Fruit fly (Drosophila melanogaster) whole organism, prepupa: ENCODE measurements around the gene Cpr67B.

Experiments used
- CG10631 ChIP-seq: fragments of 200-800 bp; sonication (Bioruptor generic); optimal IDR thresholded peaks from 2 replicates; lab custom pipeline; 2016; ENCODE audit warnings: missing biosample characterization, missing genetic modification characterization
- CG10669 ChIP-seq: fragments of 200-800 bp; sonication (Bioruptor generic); optimal IDR thresholded peaks from 3 replicates; lab custom pipeline; 2018; ENCODE audit warnings: missing biosample characterization, mild to moderate bottlenecking, missing genetic modification characterization, moderate library complexity
- CG11294 ChIP-seq: fragments of 200-800 bp; sonication (Bioruptor generic); IDR thresholded peaks from 2 replicates; pipeline ENCODE4 v1.3.6; 2022; ENCODE audit warnings: missing biosample characterization, missing genetic modification characterization
- CG11762 ChIP-seq: fragments of 200-800 bp; sonication (Bioruptor generic); optimal IDR thresholded peaks from 3 replicates; lab custom pipeline; 2016; ENCODE audit warnings: missing biosample characterization, missing genetic modification characterization; ENCODE audit not compliant: insufficient read depth
- CG11902 ChIP-seq: fragments of 200-800 bp; sonication (Bioruptor generic); optimal IDR thresholded peaks from 3 replicates; lab custom pipeline; 2016; ENCODE audit warnings: missing biosample characterization, missing genetic modification characterization
- CG15336 ChIP-seq: fragments of 200-800 bp; sonication (Bioruptor generic); IDR thresholded peaks from 2 replicates; pipeline ENCODE4 v1.3.6; 2022; ENCODE audit warnings: missing biosample characterization, missing genetic modification characterization
- CG1621 ChIP-seq: fragments of 200-800 bp; sonication (Bioruptor generic); optimal IDR thresholded peaks from 3 replicates; lab custom pipeline; 2018; ENCODE audit warnings: missing biosample characterization, mild to moderate bottlenecking, missing genetic modification characterization
- CG16779 ChIP-seq: fragments of 200-800 bp; sonication (Bioruptor generic); optimal IDR thresholded peaks from 3 replicates; lab custom pipeline; 2017; ENCODE audit warnings: missing biosample characterization, mild to moderate bottlenecking, missing genetic modification characterization
- CG3032 ChIP-seq: fragments of 200-800 bp; optimal IDR thresholded peaks from 2 replicates; lab custom pipeline; 2019; ENCODE audit warnings: missing biosample characterization, mild to moderate bottlenecking, missing genetic modification characterization, moderate library complexity
- CG31627 ChIP-seq: fragments of 200-800 bp; sonication (Bioruptor generic); optimal IDR thresholded peaks from 3 replicates; lab custom pipeline; 2016; ENCODE audit warnings: missing biosample characterization, missing genetic modification characterization
- CG32006 ChIP-seq: fragments of 200-800 bp; sonication (Bioruptor generic); optimal IDR thresholded peaks from 3 replicates; lab custom pipeline; 2017; ENCODE audit warnings: missing biosample characterization, mild to moderate bottlenecking, missing genetic modification characterization
- CG34406 ChIP-seq: fragments of 200-800 bp; sonication (Bioruptor generic); optimal IDR thresholded peaks from 3 replicates; lab custom pipeline; 2016; ENCODE audit warnings: missing biosample characterization, missing genetic modification characterization
- CG4318 ChIP-seq: fragments of 200-800 bp; sonication (Bioruptor generic); optimal IDR thresholded peaks from 3 replicates; lab custom pipeline; 2017; ENCODE audit warnings: missing biosample characterization, mild to moderate bottlenecking, missing genetic modification characterization
- CG6163 ChIP-seq: fragments of 200-800 bp; sonication (Bioruptor generic); IDR thresholded peaks from 3 replicates; pipeline ENCODE4 v1.3.6; 2022; ENCODE audit warnings: missing biosample characterization, missing genetic modification characterization
- CG6276 ChIP-seq: fragments of 200-800 bp; sonication (Bioruptor generic); optimal IDR thresholded peaks from 2 replicates; lab custom pipeline; 2017; ENCODE audit warnings: missing biosample characterization, mild to moderate bottlenecking, missing genetic modification characterization
- CG6792 ChIP-seq: fragments of 200-800 bp; sonication (Bioruptor generic); optimal IDR thresholded peaks from 3 replicates; lab custom pipeline; 2016; ENCODE audit warnings: missing biosample characterization, missing genetic modification characterization
- CG6854 ChIP-seq: fragments of 200-800 bp; sonication (Bioruptor generic); optimal IDR thresholded peaks from 2 replicates; lab custom pipeline; 2017; ENCODE audit warnings: missing biosample characterization, mild to moderate bottlenecking, missing genetic modification characterization
- CG7368 ChIP-seq: fragments of 200-800 bp; sonication (Bioruptor generic); optimal IDR thresholded peaks from 3 replicates; lab custom pipeline; 2016; ENCODE audit warnings: missing biosample characterization, missing genetic modification characterization
- CG8119 ChIP-seq: fragments of 200-800 bp; sonication (Bioruptor generic); IDR thresholded peaks from 3 replicates; pipeline ENCODE4 v1.3.6; 2022; ENCODE audit warnings: missing biosample characterization, missing genetic modification characterization
- CG8632 ChIP-seq: fragments of 200-800 bp; sonication (Bioruptor generic); optimal IDR thresholded peaks from 3 replicates; lab custom pipeline; 2016; ENCODE audit warnings: missing biosample characterization, missing genetic modification characterization
- CG9139 ChIP-seq: fragments of 200-800 bp; sonication (Bioruptor generic); optimal IDR thresholded peaks from 3 replicates; lab custom pipeline; 2017; ENCODE audit warnings: missing biosample characterization, mild to moderate bottlenecking, missing genetic modification characterization
- Eip75B ChIP-seq: fragments of 200-800 bp; sonication (Bioruptor generic); optimal IDR thresholded peaks from 3 replicates; lab custom pipeline; 2016; ENCODE audit warnings: missing biosample characterization, missing genetic modification characterization
- Eip78C ChIP-seq: fragments of 200-800 bp; sonication (Bioruptor generic); peaks from one replicate; lab custom pipeline; 2016; ENCODE audit warnings: missing biosample characterization, missing genetic modification characterization
- Ets21C ChIP-seq: fragments of 200-800 bp; sonication (Bioruptor generic); optimal IDR thresholded peaks from 3 replicates; lab custom pipeline; 2016; ENCODE audit warnings: missing biosample characterization, missing genetic modification characterization
- Ets96B ChIP-seq: fragments of 200-800 bp; optimal IDR thresholded peaks from 2 replicates; lab custom pipeline; 2019; ENCODE audit warnings: missing biosample characterization, mild to moderate bottlenecking, missing genetic modification characterization, moderate library complexity
- Gug ChIP-seq: fragments of 200-800 bp; sonication (Bioruptor generic); IDR thresholded peaks from 2 replicates; pipeline ENCODE4 v1.3.6; 2022; ENCODE audit warnings: missing biosample characterization, missing genetic modification characterization
- Hr39 ChIP-seq: fragments of 200-800 bp; sonication (Bioruptor generic); optimal IDR thresholded peaks from 2 replicates; lab custom pipeline; 2016; ENCODE audit warnings: missing biosample characterization, missing genetic modification characterization
- Hr4 ChIP-seq: fragments of 200-800 bp; sonication (Bioruptor generic); optimal IDR thresholded peaks from 3 replicates; lab custom pipeline; 2016; ENCODE audit warnings: missing biosample characterization, missing genetic modification characterization
- Lpt ChIP-seq: fragments of 200-800 bp; sonication (Bioruptor generic); optimal IDR thresholded peaks from 3 replicates; lab custom pipeline; 2016; ENCODE audit warnings: missing biosample characterization, missing genetic modification characterization
- Met ChIP-seq: fragments of 200-800 bp; sonication (Bioruptor generic); optimal IDR thresholded peaks from 3 replicates; lab custom pipeline; 2016; ENCODE audit warnings: missing biosample characterization, missing genetic modification characterization
- OdsH ChIP-seq: fragments of 200-800 bp; sonication (Bioruptor generic); optimal IDR thresholded peaks from 3 replicates; lab custom pipeline; 2016; ENCODE audit warnings: missing biosample characterization, missing genetic modification characterization
- Smox ChIP-seq: fragments of 200-800 bp; sonication (Bioruptor generic); optimal IDR thresholded peaks from 3 replicates; lab custom pipeline; 2016; ENCODE audit warnings: missing biosample characterization, missing genetic modification characterization
- Sox14 ChIP-seq: fragments of 200-800 bp; sonication (Bioruptor generic); optimal IDR thresholded peaks from 3 replicates; lab custom pipeline; 2016; ENCODE audit warnings: missing biosample characterization, missing genetic modification characterization
- Sox15 ChIP-seq: fragments of 200-800 bp; sonication (Bioruptor generic); optimal IDR thresholded peaks from 3 replicates; lab custom pipeline; 2016; ENCODE audit warnings: missing biosample characterization, missing genetic modification characterization
- achi ChIP-seq: fragments of 200-800 bp; sonication (Bioruptor generic); optimal IDR thresholded peaks from 3 replicates; lab custom pipeline; 2016; ENCODE audit warnings: missing biosample characterization, missing genetic modification characterization
- acj6 ChIP-seq: fragments of 200-800 bp; sonication (Bioruptor generic); optimal IDR thresholded peaks from 3 replicates; lab custom pipeline; 2016; ENCODE audit warnings: missing biosample characterization, missing genetic modification characterization
- cyc ChIP-seq: fragments of 200-800 bp; sonication (Bioruptor generic); optimal IDR thresholded peaks from 3 replicates; lab custom pipeline; 2016; ENCODE audit warnings: missing biosample characterization, missing genetic modification characterization
- dac ChIP-seq: fragments of 200-800 bp; sonication (Bioruptor generic); optimal IDR thresholded peaks from 2 replicates; lab custom pipeline; 2017; ENCODE audit warnings: missing biosample characterization, mild to moderate bottlenecking, missing genetic modification characterization
- dsx ChIP-seq: fragments of 200-800 bp; optimal IDR thresholded peaks from 3 replicates; lab custom pipeline; 2019; ENCODE audit warnings: missing biosample characterization, mild to moderate bottlenecking, missing genetic modification characterization, moderate library complexity; ENCODE audit not compliant: poor library complexity, severe bottlenecking
- eg ChIP-seq: fragments of 200-800 bp; sonication (Bioruptor generic); IDR thresholded peaks from 3 replicates; pipeline ENCODE4 v1.3.6; 2022; ENCODE audit warnings: missing biosample characterization, missing genetic modification characterization
- esn ChIP-seq: fragments of 200-800 bp; sonication (Bioruptor generic); optimal IDR thresholded peaks from 2 replicates; lab custom pipeline; 2016; ENCODE audit warnings: missing biosample characterization, mild to moderate bottlenecking, missing genetic modification characterization, moderate library complexity
- fd59A ChIP-seq: fragments of 200-800 bp; sonication (Bioruptor generic); optimal IDR thresholded peaks from 2 replicates; lab custom pipeline; 2017; ENCODE audit warnings: missing biosample characterization, mild to moderate bottlenecking, missing genetic modification characterization, missing genetic modification reagents
- fd85E ChIP-seq: fragments of 200-800 bp; sonication (Bioruptor generic); optimal IDR thresholded peaks from 3 replicates; lab custom pipeline; 2016; ENCODE audit warnings: missing biosample characterization, missing genetic modification characterization
- fkh ChIP-seq: fragments of 200-800 bp; sonication (Bioruptor generic); optimal IDR thresholded peaks from 3 replicates; lab custom pipeline; 2017; ENCODE audit warnings: missing biosample characterization, mild to moderate bottlenecking, missing genetic modification characterization, moderate library complexity
- lz ChIP-seq: fragments of 200-800 bp; sonication (Bioruptor generic); optimal IDR thresholded peaks from 3 replicates; lab custom pipeline; 2016; ENCODE audit warnings: missing biosample characterization, missing genetic modification characterization
- net ChIP-seq: fragments of 200-800 bp; sonication (Bioruptor generic); optimal IDR thresholded peaks from 3 replicates; lab custom pipeline; 2016; ENCODE audit warnings: missing biosample characterization, missing genetic modification characterization
- pdm3 ChIP-seq: fragments of 200-800 bp; sonication (Bioruptor generic); optimal IDR thresholded peaks from 3 replicates; lab custom pipeline; 2016; ENCODE audit warnings: missing biosample characterization, missing genetic modification characterization
- salr ChIP-seq, 2 experiments: fragments of 200-800 bp; sonication (Bioruptor generic); optimal IDR thresholded peaks; 3 replicates each; lab custom pipeline; 2016 to 2018; ENCODE audit warnings: missing biosample characterization in 2 of 2, missing genetic modification characterization in 2 of 2, mild to moderate bottlenecking in 1 of 2
- spab ChIP-seq: fragments of 200-800 bp; sonication (Bioruptor generic); optimal IDR thresholded peaks from 2 replicates; lab custom pipeline; 2017; ENCODE audit warnings: missing biosample characterization, mild to moderate bottlenecking, missing genetic modification characterization, missing genetic modification reagents
- ss ChIP-seq, 2 experiments: fragments of 200-800 bp; sonication (Bioruptor generic); optimal IDR thresholded peaks; 2 replicates in 1 of 2; 3 replicates in 1 of 2; lab custom pipeline; 2017 to 2018; ENCODE audit warnings: mild to moderate bottlenecking in 2 of 2, missing biosample characterization in 2 of 2, missing genetic modification characterization in 2 of 2, moderate library complexity in 1 of 2
- svp ChIP-seq: fragments of 200-800 bp; sonication (Bioruptor generic); peaks from one replicate; lab custom pipeline; 2016; ENCODE audit warnings: missing biosample characterization, missing genetic modification characterization
- topi ChIP-seq: fragments of 200-800 bp; sonication (Bioruptor generic); optimal IDR thresholded peaks from 3 replicates; lab custom pipeline; 2016; ENCODE audit warnings: missing biosample characterization, missing genetic modification characterization
- vri ChIP-seq: fragments of 200-800 bp; sonication (Bioruptor generic); optimal IDR thresholded peaks from 3 replicates; lab custom pipeline; 2016; ENCODE audit warnings: missing biosample characterization, mild to moderate bottlenecking, missing genetic modification characterization

The Cpr67B gene

dm6 chr3L:9370907-9371365 is 33.7 kb upstream of the Cpr67B start, which contains the start of gene Fdx1:
Gene Fdx1 (minus strand): TSS chr3L:9371238.
- TF ChIP-seq Hr39 (GFP tag; lab: Kevin White, UChicago) (no peak), Lpt (GFP tag; lab: Kevin White, UChicago) (no peak), fkh (GFP tag; lab: Kevin White, UChicago) (peak; percentile 96), CG9139 (no peak), CG6792 (no peak), fd85E (GFP tag; lab: Kevin White, UChicago) (no peak), CG31627 (GFP tag; lab: Kevin White, UChicago) (peak; percentile 17), CG6163 (GFP tag; lab: Robert Waterston, UW) (no peak), salr (GFP tag; optimal IDR thresholded peaks at IDR 0.05; lab: Kevin White, UChicago) (no peak), spab (GFP tag; lab: Kevin White, UChicago) (no peak), Ets96B (tag; lab: Kevin White, UChicago) (peak; percentile 33), CG11902 (GFP tag; lab: Kevin White, UChicago) (no peak), esn (GFP tag; lab: Kevin White, UChicago) (peak; percentile 55), CG8119 (GFP tag; lab: Robert Waterston, UW) (peak; percentile 25; the same call in 1 of the 3 replicates), achi (peak; percentile 25), Sox14 (GFP tag; lab: Kevin White, UChicago) (peak; percentile 48), pdm3 (GFP tag; lab: Kevin White, UChicago) (no peak), CG34406 (GFP tag; lab: Kevin White, UChicago) (no peak), Hr4 (GFP tag; lab: Kevin White, UChicago) (no peak), Met (GFP tag; lab: Kevin White, UChicago) (no peak), ss (GFP tag; optimal IDR thresholded peaks at IDR 0.05; lab: Kevin White, UChicago) (no peak), CG11762 (GFP tag; lab: Kevin White, UChicago) (no peak), lz (peak; percentile 38), OdsH (peak; percentile 47), svp (peak; percentile 60), fd59A (GFP tag; lab: Kevin White, UChicago) (no peak), CG3032 (peak; percentile 41), net (peak; percentile 14), Sox15 (GFP tag; lab: Kevin White, UChicago) (no peak), CG16779 (tag; lab: Kevin White, UChicago) (no peak), topi (GFP tag; lab: Kevin White, UChicago) (peak; percentile 33), CG7368 (GFP tag; lab: Kevin White, UChicago) (no peak), CG6276 (GFP tag; lab: Kevin White, UChicago) (no peak), acj6 (GFP tag; lab: Kevin White, UChicago) (no peak), eg (GFP tag; lab: Robert Waterston, UW) (no peak), dac (GFP tag; lab: Kevin White, UChicago) (no peak), CG10631 (GFP tag; lab: Kevin White, UChicago) (no peak), Gug (no peak), CG1621 (tag; lab: Kevin White, UChicago) (no peak), CG6854 (no peak), vri (GFP tag; lab: Kevin White, UChicago) (peak; percentile 11), Ets21C (GFP tag; lab: Kevin White, UChicago) (no peak), Smox (GFP tag; lab: Kevin White, UChicago) (no peak), dsx (GFP tag; lab: Kevin White, UChicago) (no peak), CG32006 (GFP tag; lab: Kevin White, UChicago) (no peak), cyc (GFP tag; lab: Kevin White, UChicago) (peak; percentile 26), CG10669 (no peak), CG8632 (GFP tag; lab: Kevin White, UChicago) (no peak), Eip78C (GFP tag; lab: Kevin White, UChicago) (peak; percentile 71), CG15336 (no peak), CG11294 (GFP tag; lab: Robert Waterston, UW) (no peak), Eip75B (peak; percentile 30), CG4318 (no peak)
